Fruit fly (Drosophila melanogaster): ENCODE measurements around the gene CG42692.
A peak's percentile ranks its signal among the peaks of the same experiment; 100 is the strongest.

CG42692 gene

dm6 chr2L:14022130-14022735, 14.3 kb downstream of the CG42692 start (continued):
- TF ChIP-seq Fer3 (tag; optimal IDR thresholded peaks at IDR 0.05) = peak; percentile 95
- peak; percentile 89 for TF ChIP-seq CG30403 (GFP tag; optimal IDR thresholded peaks at IDR 0.05)
- no peak for TF ChIP-seq Kr (GFP tag; optimal IDR thresholded peaks at IDR 0.05)
- peak; percentile 51 for TF ChIP-seq Hsf (GFP tag; optimal IDR thresholded peaks at IDR 0.05)
- TF ChIP-seq Lim3 (GFP tag; IDR thresholded peaks at IDR 0.05) = peak; percentile 63
- TF ChIP-seq Lpt (GFP tag; optimal IDR thresholded peaks at IDR 0.05) = no peak
- no peak for TF ChIP-seq lbe (GFP tag; optimal IDR thresholded peaks at IDR 0.05)
- TF ChIP-seq Xbp1 (GFP tag; optimal IDR thresholded peaks at IDR 0.05) = peak; percentile 78
- no peak for TF ChIP-seq fd102C (GFP tag; optimal IDR thresholded peaks at IDR 0.05)
- peak; percentile 92 for TF ChIP-seq CG9215 (GFP tag; IDR thresholded peaks at IDR 0.05)
- TF ChIP-seq CG14014 (GFP tag; IDR thresholded peaks at IDR 0.05) = peak; percentile 88
- no peak for TF ChIP-seq Hey (tag; optimal IDR thresholded peaks at IDR 0.05)
- peak; percentile 23 for TF ChIP-seq p53 (GFP tag; optimal IDR thresholded peaks at IDR 0.05)
- no peak for TF ChIP-seq mld (GFP tag; IDR thresholded peaks at IDR 0.05; ENCODE audit: partially characterized antibody)
- peak; percentile 87 for TF ChIP-seq kah (GFP tag; optimal IDR thresholded peaks at IDR 0.05)
- peak; percentile 84 for TF ChIP-seq CG13894 (tag; optimal IDR thresholded peaks at IDR 0.05)
- no peak for TF ChIP-seq tna (GFP tag; IDR thresholded peaks at IDR 0.05; ENCODE audit: partially characterized antibody)
- peak; percentile 83 for TF ChIP-seq CG12942 (GFP tag; optimal IDR thresholded peaks at IDR 0.05)
- TF ChIP-seq Hr51 (GFP tag; optimal IDR thresholded peaks at IDR 0.05) = peak; percentile 19 to 98
- TF ChIP-seq dmrt99B (tag; optimal IDR thresholded peaks at IDR 0.05) = peak; percentile 96
- TF ChIP-seq Oaz (GFP tag; IDR thresholded peaks at IDR 0.05) = peak; percentile 87
- TF ChIP-seq br (optimal IDR thresholded peaks at IDR 0.05) = no peak
- peak; percentile 69 for TF ChIP-seq CG12769 (tag; optimal IDR thresholded peaks at IDR 0.05)
- no peak for TF ChIP-seq vnd (GFP tag; IDR thresholded peaks at IDR 0.05; ENCODE audit: partially characterized antibody)
- TF ChIP-seq CG16863 (GFP tag; optimal IDR thresholded peaks at IDR 0.05) = peak; percentile 0
- TF ChIP-seq Myb (GFP tag; optimal IDR thresholded peaks at IDR 0.05) = peak; percentile 23
- TF ChIP-seq CG10654 (GFP tag; optimal IDR thresholded peaks at IDR 0.05) = peak; percentile 82
- peak; percentile 93 for TF ChIP-seq Atf6 (GFP tag; IDR thresholded peaks at IDR 0.05)
- TF ChIP-seq wek (GFP tag; optimal IDR thresholded peaks at IDR 0.05) = no peak
- TF ChIP-seq Bdp1 (GFP tag; optimal IDR thresholded peaks at IDR 0.05) = peak; percentile 12
- TF ChIP-seq chinmo (GFP tag; IDR thresholded peaks at IDR 0.05; ENCODE audit: partially characterized antibody) = peak; percentile 82
- TF ChIP-seq ac (GFP tag; optimal IDR thresholded peaks at IDR 0.05) = peak; percentile 56
- TF ChIP-seq Doc2 (GFP tag; IDR thresholded peaks at IDR 0.05) = peak; percentile 46
- peak; percentile 99 for TF ChIP-seq mirr (GFP tag; optimal IDR thresholded peaks at IDR 0.05)
- TF ChIP-seq CG34376 (GFP tag; optimal IDR thresholded peaks at IDR 0.05) = peak; percentile 3
- TF ChIP-seq seq (GFP tag; IDR thresholded peaks at IDR 0.05) = peak; percentile 89
- no peak for TF ChIP-seq hth (optimal IDR thresholded peaks at IDR 0.05)
- peak; percentile 63 for TF ChIP-seq CG13624 (GFP tag; optimal IDR thresholded peaks at IDR 0.05)
- peak; percentile 97 for TF ChIP-seq CG12391 (tag; optimal IDR thresholded peaks at IDR 0.05)
- TF ChIP-seq sob (GFP tag; IDR thresholded peaks at IDR 0.05) = peak; percentile 89
- TF ChIP-seq CG8290 (GFP tag; optimal IDR thresholded peaks at IDR 0.05) = peak; percentile 62
- TF ChIP-seq CG8290 (tag; optimal IDR thresholded peaks at IDR 0.05) = peak in 1 of 2 experiments; percentile 93
- peak; percentile 97 for TF ChIP-seq Sox102F (GFP tag; optimal IDR thresholded peaks at IDR 0.05)
- TF ChIP-seq chm (GFP tag; IDR thresholded peaks at IDR 0.05) = peak; percentile 76
- TF ChIP-seq corto (GFP tag; optimal IDR thresholded peaks at IDR 0.05) = no peak
- no peak for TF ChIP-seq da (GFP tag; optimal IDR thresholded peaks at IDR 0.05)
- TF ChIP-seq CG42726 (GFP tag; IDR thresholded peaks at IDR 0.05; ENCODE audit: partially characterized antibody) = 0 out of 2 replicates have a peak, but pooled peaks have one; percentile 20
- TF ChIP-seq CG4424 (GFP tag; optimal IDR thresholded peaks at IDR 0.05) = peak; percentile 84
- peak; percentile 64 for TF ChIP-seq shn (GFP tag; optimal IDR thresholded peaks at IDR 0.05)
- peak in 1 of 2 experiments; percentile 67 for TF ChIP-seq insv (GFP tag; optimal IDR thresholded peaks at IDR 0.05)
- TF ChIP-seq CG34422 (GFP tag; IDR thresholded peaks at IDR 0.05) = peak; percentile 89
